Worm (Caenorhabditis elegans) whole organism, early embryonic: ENCODE measurements around the gene clc-1.

ENCODE experiments used
- F13C5.2 ChIP-seq: sonication (generic microtip); optimal IDR thresholded peaks from 2 replicates; lab custom pipeline; 2017; ENCODE audit warnings: mild to moderate bottlenecking, missing genetic modification characterization, inconsistent platforms, missing compliant biosample characterization
- aly-1 ChIP-seq: sonication (generic microtip); optimal IDR thresholded peaks from 2 replicates; lab custom pipeline; 2016; ENCODE audit warnings: missing genetic modification characterization, missing compliant biosample characterization
- ama-1 ChIP-seq: fragments of 150-350 bp; optimal IDR thresholded peaks from 2 replicates; lab custom pipeline; 2014
- ceh-13 ChIP-seq: fragments of 200-800 bp; sonication (Bioruptor generic); optimal IDR thresholded peaks from 2 replicates; lab custom pipeline; 2018; ENCODE audit warnings: mild to moderate bottlenecking, missing genetic modification characterization, missing compliant biosample characterization
- ceh-36 ChIP-seq: sonication (generic microtip); optimal IDR thresholded peaks from 2 replicates; lab custom pipeline; 2016; ENCODE audit warnings: missing genetic modification characterization, inconsistent platforms, missing compliant biosample characterization
- flt-1 ChIP-seq: fragments of 200-800 bp; sonication (Bioruptor generic); IDR thresholded peaks from 2 replicates; pipeline ENCODE4 v1.3.6; 2022; ENCODE audit warnings: missing genetic modification characterization, missing compliant biosample characterization
- scrt-1 ChIP-seq: fragments of 200-800 bp; sonication (Bioruptor generic); IDR thresholded peaks from 2 replicates; pipeline ENCODE4 v1.3.6; 2022; ENCODE audit warnings: missing genetic modification characterization, missing compliant biosample characterization
- sea-1 ChIP-seq: fragments of 200-800 bp; sonication (Bioruptor generic); conservative IDR thresholded peaks from 2 replicates; pipeline ENCODE4 v1.3.6; 2022; ENCODE audit warnings: missing genetic modification characterization, missing compliant biosample characterization
- tbx-37 ChIP-seq: fragments of 200-800 bp; sonication (Bioruptor generic); conservative IDR thresholded peaks from 2 replicates; pipeline ENCODE4 v1.3.6; 2022; ENCODE audit warnings: missing genetic modification reagents, missing genetic modification characterization, missing compliant biosample characterization
- tra-4 ChIP-seq: sonication (generic microtip); optimal IDR thresholded peaks from 2 replicates; lab custom pipeline; 2017; ENCODE audit warnings: missing genetic modification characterization, missing compliant biosample characterization

DNA sequence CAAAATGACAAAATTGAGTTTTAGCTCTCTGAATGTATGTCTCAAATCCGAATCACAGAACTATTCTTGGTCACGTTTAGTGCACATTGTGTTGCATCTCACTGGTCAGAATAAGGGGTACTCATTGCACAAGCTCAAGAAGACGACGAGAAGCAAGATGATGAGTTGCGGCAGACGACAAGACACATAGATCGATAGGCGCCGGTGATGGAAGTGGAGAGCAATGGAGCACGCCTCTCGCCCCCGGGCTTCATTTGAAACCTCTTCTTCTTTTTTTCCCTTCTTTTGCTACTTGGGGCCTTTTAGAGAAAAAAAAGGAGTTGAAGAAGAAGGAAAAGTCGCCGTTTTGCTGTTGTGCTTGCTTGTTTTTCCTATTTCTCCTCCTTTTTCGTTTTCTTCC, 21.1 kb downstream of the clc-1 start, which contains the start of gene apt-9:
- TF ChIP-seq ceh-13 (no peak), sea-1 (no peak), ama-1 (no peak), flt-1 (no peak), F13C5.2 (tag; lab: Kevin White, UChicago) (no peak), scrt-1 (no peak), ceh-36 (no peak), aly-1 (tag; lab: Kevin White, UChicago) (no peak), tra-4 (tag; lab: Kevin White, UChicago) (no peak), tbx-37 (GFP tag; lab: Robert Waterston, UW) (no peak)
